Fruit fly (Drosophila melanogaster): Measurements from ENCODE around the gene mtrm.

mtrm gene

dm6 chr3L:8405123-8405522 lies 7.7 kb upstream of the mtrm start, which contains the start of the genes Tpt, mkg-p and CG13667 (continued):
- TF ChIP-seq sd (tag; optimal IDR thresholded peaks at IDR 0.05) (no peak), Elba2 (GFP tag; optimal IDR thresholded peaks at IDR 0.05) (no peak), Ada2b (GFP tag; IDR thresholded peaks at IDR 0.05) (no peak), CG6854 (GFP tag; optimal IDR thresholded peaks at IDR 0.05) (no peak), ro (GFP tag; IDR thresholded peaks at IDR 0.05) (no peak), nmo (GFP tag; optimal IDR thresholded peaks at IDR 0.05) (peak; percentile 53), phol (tag; optimal IDR thresholded peaks at IDR 0.05) (peak; percentile 47), Sry-δ (GFP tag; optimal IDR thresholded peaks at IDR 0.05) (peak; percentile 99), CG34224 (GFP tag; IDR thresholded peaks at IDR 0.05; ENCODE audit: partially characterized antibody) (peak; percentile 81), CG32532 (GFP tag; IDR thresholded peaks at IDR 0.05) (no peak), Oli (tag; optimal IDR thresholded peaks at IDR 0.05) (no peak), tup (GFP tag; optimal IDR thresholded peaks at IDR 0.05) (no peak), amos (GFP tag; IDR thresholded peaks at IDR 0.05; ENCODE audit: partially characterized antibody) (peak; percentile 91), Pdp1 (GFP tag; optimal IDR thresholded peaks at IDR 0.05) (no peak), CG2678 (tag; optimal IDR thresholded peaks at IDR 0.05) (no peak), oc (tag; optimal IDR thresholded peaks at IDR 0.05) (no peak), CG4617 (GFP tag; optimal IDR thresholded peaks at IDR 0.05; ENCODE audit: borderline replicate concordance) (peak; percentile 94), HLH4C (GFP tag; IDR thresholded peaks at IDR 0.05; ENCODE audit: partially characterized antibody) (peak; percentile 77), sob (GFP tag; IDR thresholded peaks at IDR 0.05) (peak; percentile 51; the same call in 1 of the 2 replicates), CG18764 (GFP tag; optimal IDR thresholded peaks at IDR 0.05) (no peak), CG17328 (GFP tag; IDR thresholded peaks at IDR 0.05) (no peak), slbo (GFP tag; IDR thresholded peaks at IDR 0.05) (no peak), Adf1 (GFP tag; IDR thresholded peaks at IDR 0.05) (no peak), gem (tag; optimal IDR thresholded peaks at IDR 0.05) (no peak), CG11093 (GFP tag; IDR thresholded peaks at IDR 0.05) (no peak), jigr1 (GFP tag; IDR thresholded peaks at IDR 0.05) (no peak), CkIIα-i1 (GFP tag; IDR thresholded peaks at IDR 0.05) (no peak), pros (GFP tag; optimal IDR thresholded peaks at IDR 0.05) (no peak), dati (GFP tag; IDR thresholded peaks at IDR 0.05) (no peak), ase (GFP tag; IDR thresholded peaks at IDR 0.05) (no peak), unc-4 (GFP tag; IDR thresholded peaks at IDR 0.05; ENCODE audit: partially characterized antibody) (peak; percentile 87), pzg (GFP tag; optimal IDR thresholded peaks at IDR 0.05) (peak; percentile 97), Stat92E (GFP tag; optimal IDR thresholded peaks at IDR 0.05) (no peak), row (GFP tag; IDR thresholded peaks at IDR 0.05) (peak; percentile 49; the same call in 1 of the 3 replicates), Sin3A (optimal IDR thresholded peaks at IDR 0.05) (peak; percentile 72), Opbp (GFP tag; IDR thresholded peaks at IDR 0.05; ENCODE audit: partially characterized antibody) (peak; percentile 89), Dref (GFP tag; IDR thresholded peaks at IDR 0.05) (peak; percentile 87), CG17912 (GFP tag; optimal IDR thresholded peaks at IDR 0.05) (no peak), Ptx1 (GFP tag; IDR thresholded peaks at IDR 0.05) (no peak), HLH3B (GFP tag; IDR thresholded peaks at IDR 0.05) (no peak), Nf-YB (GFP tag; optimal IDR thresholded peaks at IDR 0.05) (peak; percentile 7), crol (GFP tag; IDR thresholded peaks at IDR 0.05) (no peak), cas (GFP tag; IDR thresholded peaks at IDR 0.05) (no peak), Lpt (GFP tag; optimal IDR thresholded peaks at IDR 0.05) (no peak), Dp (GFP tag; optimal IDR thresholded peaks at IDR 0.05) (peak; percentile 52), prd (optimal IDR thresholded peaks at IDR 0.05) (no peak), prd (GFP tag; IDR thresholded peaks at IDR 0.05) (0 out of 3 replicates have a peak, but pooled peaks have one; percentile 21), CG14965 (GFP tag; optimal IDR thresholded peaks at IDR 0.05; ENCODE audit: borderline replicate concordance) (no peak), CG4820 (GFP tag; optimal IDR thresholded peaks at IDR 0.05) (no peak), zen (tag; optimal IDR thresholded peaks at IDR 0.05) (peak; percentile 43), sens (GFP tag) (peak; percentile 78), ind (GFP tag; optimal IDR thresholded peaks at IDR 0.05) (no peak)
